Worm (Caenorhabditis elegans): ENCODE measurements around the gene htp-1.

- TF ChIP-seq him-1 (tag; optimal IDR thresholded peaks at IDR 0.05), result no peak
- no peak for TF ChIP-seq W03F9.2 (tag; optimal IDR thresholded peaks at IDR 0.05)
Measured at ce11 chrIV:5354124-5354523, 37.2 kb downstream of the htp-1 start, which contains the start of gene Y4C6B.1.
